Fruit fly (Drosophila melanogaster): Measurements from ENCODE around the gene Theg.

DNA sequence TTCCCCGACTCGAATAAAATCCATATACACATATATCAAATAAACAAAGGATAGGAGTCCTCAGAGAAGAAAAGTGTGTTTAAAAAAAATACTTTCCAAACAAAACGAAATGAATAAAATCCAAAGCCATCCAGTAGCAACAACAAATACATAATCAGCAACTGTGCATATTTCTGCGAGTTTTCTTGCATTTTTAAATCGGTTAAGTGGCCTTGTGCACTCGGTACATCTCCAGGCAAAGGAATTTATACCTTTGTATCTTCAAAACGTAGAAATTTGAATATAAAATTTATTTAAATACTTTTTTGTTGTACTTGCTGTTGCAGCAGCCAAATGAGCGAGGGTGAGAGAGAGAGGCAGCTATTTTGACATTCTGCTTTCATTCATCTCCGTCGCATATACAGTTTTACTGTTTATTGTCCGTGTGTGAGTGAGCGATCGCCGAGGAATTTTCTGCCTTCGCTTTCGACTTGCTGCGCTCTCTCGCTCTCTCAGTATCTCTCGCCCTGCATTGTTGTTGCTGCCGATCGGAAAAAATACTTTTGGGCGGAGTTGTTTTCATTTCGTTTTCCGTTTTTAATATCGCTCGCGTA lies 27.9 kb downstream of the Theg start:
- TF ChIP-seq pan (optimal IDR thresholded peaks at IDR 0.05) (no peak), Vsx2 (GFP tag; optimal IDR thresholded peaks at IDR 0.05; ENCODE audit: partially characterized antibody) (no peak), Dfd (GFP tag; optimal IDR thresholded peaks at IDR 0.05) (no peak), h (GFP tag; optimal IDR thresholded peaks at IDR 0.05) (no peak), jim (GFP tag; optimal IDR thresholded peaks at IDR 0.05) (no peak)
